Worm (Caenorhabditis elegans) whole organism, L4/young adult: ENCODE data around the gene ZK370.6.

ENCODE experiments used
- W03F9.2 ChIP-seq: fragments of 150-350 bp; optimal IDR thresholded peaks from 2 replicates; lab custom pipeline; 2014; ENCODE audit warnings: missing biosample characterization, missing genetic modification characterization
- dao-5 ChIP-seq: sonication (generic microtip); optimal IDR thresholded peaks from 2 replicates; lab custom pipeline; 2016; ENCODE audit warnings: missing genotype, missing genetic modification characterization, moderate library complexity, missing compliant biosample characterization
- him-1 ChIP-seq: sonication (generic microtip); optimal IDR thresholded peaks from 2 replicates; lab custom pipeline; 2016; ENCODE audit warnings: missing genotype, missing genetic modification reagents, missing genetic modification characterization, missing compliant biosample characterization

The ZK370.6 gene

DNA sequence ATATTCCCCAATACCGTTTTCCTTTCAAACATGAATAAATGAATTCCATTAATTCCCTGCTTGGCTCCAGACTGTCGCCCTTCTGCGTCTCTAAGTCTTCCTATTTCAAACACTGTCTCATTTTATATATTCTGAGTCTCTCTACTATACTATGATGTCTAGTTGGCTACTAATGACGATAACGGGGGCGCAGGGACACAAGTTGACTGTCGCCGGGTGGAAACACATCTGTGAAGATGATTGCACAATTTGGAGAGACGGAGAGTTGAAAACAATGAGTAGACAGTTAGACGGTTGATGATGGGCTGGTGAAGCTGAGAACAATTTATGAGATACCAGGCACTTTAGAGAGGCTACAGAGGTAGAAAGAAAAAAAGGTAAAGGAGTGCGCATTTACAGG, 5.8 kb upstream of the ZK370.6 start, which contains the start of gene sma-2:
Gene sma-2, plus strand, starts transcription at position 194 of the 400 bp plus-strand sequence.
- no peak for TF ChIP-seq dao-5 (tag; lab: Kevin White, UChicago)
- TF ChIP-seq him-1 (tag; lab: Kevin White, UChicago): no peak
- TF ChIP-seq W03F9.2 (tag; lab: Kevin White, UChicago): no peak

DNA sequence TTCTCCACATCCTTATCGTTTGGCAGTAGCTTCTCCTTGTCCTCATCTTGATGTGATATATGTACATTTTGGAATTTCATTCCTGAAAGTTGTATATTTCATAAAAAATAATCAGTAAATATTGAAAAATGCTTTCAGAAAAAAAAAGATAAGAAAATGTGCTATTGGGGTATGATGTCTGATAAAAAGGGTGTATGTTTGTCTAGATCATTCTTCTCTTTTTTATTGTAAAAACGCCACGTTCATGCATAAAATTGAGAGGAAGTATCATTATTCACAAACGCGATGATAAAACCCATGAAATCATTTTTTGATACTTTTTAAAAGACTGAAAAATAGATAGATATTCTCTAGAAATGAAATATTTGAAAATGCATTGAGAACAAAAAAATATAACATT, 5.0 kb upstream of the ZK370.6 start:
- TF ChIP-seq W03F9.2 (tag; lab: Kevin White, UChicago) (no peak), dao-5 (tag; lab: Kevin White, UChicago) (no peak), him-1 (tag; lab: Kevin White, UChicago) (no peak)

DNA sequence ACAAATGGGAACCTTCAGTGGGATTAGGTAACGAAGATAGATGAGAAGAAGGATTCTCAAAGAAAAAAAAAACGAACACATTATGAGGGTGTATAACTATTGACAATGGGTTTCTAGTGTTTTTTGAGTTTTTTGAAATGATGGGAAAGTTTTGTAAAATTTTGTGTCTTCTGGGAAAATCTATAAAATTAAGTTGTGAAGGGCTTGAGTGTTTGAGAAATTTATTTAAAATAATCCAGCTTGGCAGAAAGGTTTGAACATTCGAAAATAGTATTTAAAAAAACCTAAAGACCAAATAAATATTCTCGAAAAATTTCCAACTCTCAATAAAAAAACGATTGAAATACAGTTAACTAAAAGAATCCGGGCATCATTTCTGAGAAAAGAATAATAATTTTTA, 1.6 kb upstream of the ZK370.6 start:
- TF ChIP-seq W03F9.2 (tag; lab: Kevin White, UChicago): no peak
- no peak for TF ChIP-seq him-1 (tag; lab: Kevin White, UChicago)
- no peak for TF ChIP-seq dao-5 (tag; lab: Kevin White, UChicago)

ce11 chrIII:8744765-8745164, 1.1 kb upstream of the ZK370.6 start:
- no peak for TF ChIP-seq W03F9.2 (tag; lab: Kevin White, UChicago)
- TF ChIP-seq dao-5 (tag; lab: Kevin White, UChicago): no peak
- TF ChIP-seq him-1 (tag; lab: Kevin White, UChicago): no peak

ce11 chrIII:8742584-8742983, 1.1 kb downstream of the ZK370.6 start:
- TF ChIP-seq him-1 (tag; lab: Kevin White, UChicago) (no peak), dao-5 (tag; lab: Kevin White, UChicago) (no peak), W03F9.2 (tag; lab: Kevin White, UChicago) (no peak)

- TF ChIP-seq W03F9.2 (tag; lab: Kevin White, UChicago): no peak
- TF ChIP-seq him-1 (tag; lab: Kevin White, UChicago): no peak
- no peak for TF ChIP-seq dao-5 (tag; lab: Kevin White, UChicago)
Observed at ce11 chrIII:8741955-8742354, 1.7 kb downstream of the ZK370.6 start.

- TF ChIP-seq him-1 (tag; lab: Kevin White, UChicago) (peak; percentile 93), W03F9.2 (tag; lab: Kevin White, UChicago) (peak; percentile 91), dao-5 (tag; lab: Kevin White, UChicago) (no peak)
Observed at ce11 chrIII:8741276-8741860, 2.3 kb downstream of the ZK370.6 start, which contains the start of gene pdhk-2. TSS of gene pdhk-2 (minus strand) at chrIII:8741412.

DNA sequence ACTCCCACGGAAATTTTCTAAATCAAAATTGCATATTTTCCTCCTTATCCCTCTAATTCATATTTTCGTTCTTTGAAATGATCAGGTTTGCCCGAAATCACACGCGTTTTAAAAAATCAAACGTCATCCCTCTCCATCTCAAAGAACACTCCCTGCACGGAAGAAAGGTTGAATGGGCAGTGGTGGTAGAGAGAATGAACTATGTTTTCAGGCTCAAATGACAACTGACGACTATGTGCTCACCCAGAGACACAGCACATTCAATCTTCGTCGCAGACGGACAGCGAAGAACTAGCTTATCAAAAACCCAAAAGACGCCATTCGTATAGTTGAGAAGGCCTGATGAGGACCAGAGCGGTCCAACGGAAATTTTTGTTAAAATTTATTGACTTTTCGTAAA, 3.9 kb downstream of the ZK370.6 start:
- no peak for TF ChIP-seq him-1 (tag; lab: Kevin White, UChicago)
- TF ChIP-seq W03F9.2 (tag; lab: Kevin White, UChicago): no peak
- TF ChIP-seq dao-5 (tag; lab: Kevin White, UChicago): no peak

DNA sequence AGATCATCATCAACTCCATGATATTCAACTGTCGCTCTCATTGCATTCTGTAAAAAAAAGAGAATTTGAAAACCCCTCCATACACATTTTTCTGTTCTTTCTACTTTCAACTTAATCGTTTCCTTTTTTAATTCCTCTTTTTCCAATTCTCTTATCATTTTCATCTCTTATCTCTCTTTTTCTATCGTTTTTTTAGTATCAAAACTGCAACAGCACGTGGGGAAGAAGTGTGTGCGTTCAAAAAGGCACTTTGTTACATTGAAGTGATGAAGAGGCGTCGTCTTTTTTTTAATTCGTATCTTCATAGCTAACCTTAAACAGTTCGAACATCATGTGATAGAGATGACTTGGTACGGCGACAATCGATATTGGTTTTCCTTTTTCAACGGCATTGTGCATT, 4.5 kb downstream of the ZK370.6 start:
- TF ChIP-seq W03F9.2 (tag; lab: Kevin White, UChicago) (no peak), him-1 (tag; lab: Kevin White, UChicago) (no peak), dao-5 (tag; lab: Kevin White, UChicago) (no peak)

- TF ChIP-seq dao-5 (tag; lab: Kevin White, UChicago) (no peak), W03F9.2 (tag; lab: Kevin White, UChicago) (no peak), him-1 (tag; lab: Kevin White, UChicago) (no peak)
Observed at ce11 chrIII:8738289-8738688, 5.4 kb downstream of the ZK370.6 start.

ce11 chrIII:8737391-8737790, 6.3 kb downstream of the ZK370.6 start:
- TF ChIP-seq W03F9.2 (tag; lab: Kevin White, UChicago): no peak
- TF ChIP-seq him-1 (tag; lab: Kevin White, UChicago): no peak
- TF ChIP-seq dao-5 (tag; lab: Kevin White, UChicago): no peak

- TF ChIP-seq W03F9.2 (tag; lab: Kevin White, UChicago): no peak
- TF ChIP-seq him-1 (tag; lab: Kevin White, UChicago): no peak
- TF ChIP-seq dao-5 (tag; lab: Kevin White, UChicago): no peak
Observed at ce11 chrIII:8734327-8734885, 9.2 kb downstream of the ZK370.6 start.

DNA sequence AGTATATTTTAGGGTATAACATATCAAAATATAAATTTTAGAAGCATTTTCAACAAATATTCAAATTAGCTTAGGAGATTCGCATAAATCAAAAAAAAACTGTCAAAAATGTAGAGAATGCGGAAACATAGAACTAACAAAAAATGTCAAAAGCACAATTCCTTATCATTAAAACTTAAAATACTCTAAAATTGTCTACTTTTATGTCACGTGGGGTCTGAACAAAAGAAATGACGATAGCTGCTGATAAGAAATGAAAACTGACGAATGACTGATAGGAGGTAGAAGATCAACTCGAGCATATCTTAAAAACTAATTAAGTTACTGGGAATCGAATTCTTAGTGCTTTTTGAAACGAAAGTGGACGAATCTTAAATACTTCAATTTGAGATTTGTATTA, 10.0 kb downstream of the ZK370.6 start:
- TF ChIP-seq dao-5 (tag; lab: Kevin White, UChicago) (no peak), him-1 (tag; lab: Kevin White, UChicago) (no peak), W03F9.2 (tag; lab: Kevin White, UChicago) (no peak)

DNA sequence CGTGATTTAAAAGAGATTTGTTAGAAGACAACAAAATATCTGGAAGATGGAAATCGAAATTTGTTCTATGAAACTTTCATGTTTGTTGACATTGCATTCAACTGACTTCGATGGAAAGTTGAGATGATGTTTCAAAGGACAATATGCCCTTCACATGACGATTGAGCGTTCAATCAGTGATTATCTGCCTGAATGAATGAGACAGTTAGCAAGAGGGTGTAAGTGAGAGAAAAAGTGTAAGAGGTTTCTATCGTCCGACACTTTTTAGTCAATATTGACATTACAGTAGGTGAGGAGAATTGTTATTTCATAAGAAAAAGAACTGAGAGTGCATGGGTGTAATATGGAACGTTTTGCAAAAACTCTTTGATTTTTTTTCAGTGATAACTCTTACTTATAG, 10.4 kb downstream of the ZK370.6 start:
- TF ChIP-seq W03F9.2 (tag; lab: Kevin White, UChicago): no peak
- no peak for TF ChIP-seq him-1 (tag; lab: Kevin White, UChicago)
